Worm (Caenorhabditis elegans): ENCODE data around the gene idpp-13.

Gene idpp-13

ce11 chrIII:883595-883994 lies 33.2 kb downstream of the idpp-13 start:
- TF ChIP-seq M03D4.4 (tag; optimal IDR thresholded peaks at IDR 0.05): no peak
- no peak for TF ChIP-seq ztf-11 (tag; optimal IDR thresholded peaks at IDR 0.05)
- no peak for TF ChIP-seq drap-1 (GFP tag; optimal IDR thresholded peaks at IDR 0.05)
- no peak for TF ChIP-seq lin-13 (tag; optimal IDR thresholded peaks at IDR 0.05)
- TF ChIP-seq ces-1 (GFP tag; optimal IDR thresholded peaks at IDR 0.05): no peak
- TF ChIP-seq flh-1 (GFP tag; optimal IDR thresholded peaks at IDR 0.05): no peak
- no peak for TF ChIP-seq blmp-1 (tag; optimal IDR thresholded peaks at IDR 0.05)
- TF ChIP-seq pha-4 (tag; optimal IDR thresholded peaks at IDR 0.05): no peak
- no peak for TF ChIP-seq nhr-76 (tag; optimal IDR thresholded peaks at IDR 0.05)
- no peak for TF ChIP-seq cnd-1 (tag; optimal IDR thresholded peaks at IDR 0.05)
- TF ChIP-seq elt-1 (tag; optimal IDR thresholded peaks at IDR 0.05; ENCODE audit: borderline replicate concordance, insufficient read depth): no peak
- no peak for TF ChIP-seq nhr-237 (tag; optimal IDR thresholded peaks at IDR 0.05)
- TF ChIP-seq nhr-2 (tag; optimal IDR thresholded peaks at IDR 0.05): no peak
- no peak for TF ChIP-seq zip-8 (tag; optimal IDR thresholded peaks at IDR 0.05)
- TF ChIP-seq ceh-43 (GFP tag; optimal IDR thresholded peaks at IDR 0.05): no peak
- TF ChIP-seq sptf-1 (tag; optimal IDR thresholded peaks at IDR 0.05): no peak
- TF ChIP-seq nhr-28 (tag; optimal IDR thresholded peaks at IDR 0.05): no peak
- no peak for TF ChIP-seq unc-39 (tag; optimal IDR thresholded peaks at IDR 0.05)

ce11 chrIII:881460-881859 lies 35.3 kb downstream of the idpp-13 start:
- TF ChIP-seq lsy-2 (tag; optimal IDR thresholded peaks at IDR 0.05) (no peak), flh-1 (GFP tag; optimal IDR thresholded peaks at IDR 0.05) (no peak), elt-1 (tag; optimal IDR thresholded peaks at IDR 0.05; ENCODE audit: borderline replicate concordance, insufficient read depth) (no peak), zip-8 (tag; optimal IDR thresholded peaks at IDR 0.05) (no peak), bed-3 (GFP tag; optimal IDR thresholded peaks at IDR 0.05) (no peak), unc-62 (GFP tag; optimal IDR thresholded peaks at IDR 0.05) (no peak), snpc-4 (tag; optimal IDR thresholded peaks at IDR 0.05) (no peak), ceh-43 (GFP tag; optimal IDR thresholded peaks at IDR 0.05) (no peak), blmp-1 (tag; optimal IDR thresholded peaks at IDR 0.05) (no peak), ceh-83 (GFP tag; optimal IDR thresholded peaks at IDR 0.05) (no peak), hlh-1 (tag; optimal IDR thresholded peaks at IDR 0.05) (no peak), ces-1 (GFP tag; optimal IDR thresholded peaks at IDR 0.05) (no peak), nhr-237 (tag; optimal IDR thresholded peaks at IDR 0.05) (no peak), drap-1 (GFP tag; optimal IDR thresholded peaks at IDR 0.05) (no peak), unc-120 (tag; optimal IDR thresholded peaks at IDR 0.05; ENCODE audit: poor library complexity, severe bottlenecking) (no peak), lin-13 (tag; optimal IDR thresholded peaks at IDR 0.05) (no peak), M03D4.4 (tag; optimal IDR thresholded peaks at IDR 0.05) (no peak)

ce11 chrIII:880840-881239 lies 36.0 kb downstream of the idpp-13 start:
- TF ChIP-seq snpc-4 (tag; optimal IDR thresholded peaks at IDR 0.05) (no peak), mep-1 (tag; optimal IDR thresholded peaks at IDR 0.05) (no peak), ceh-43 (GFP tag; optimal IDR thresholded peaks at IDR 0.05) (no peak), elt-1 (tag; optimal IDR thresholded peaks at IDR 0.05; ENCODE audit: borderline replicate concordance, insufficient read depth) (no peak), mab-5 (tag; optimal IDR thresholded peaks at IDR 0.05) (no peak), hlh-1 (tag; optimal IDR thresholded peaks at IDR 0.05) (no peak), ceh-39 (tag; optimal IDR thresholded peaks at IDR 0.05) (no peak), blmp-1 (tag; optimal IDR thresholded peaks at IDR 0.05) (no peak), tbx-8 (GFP tag; optimal IDR thresholded peaks at IDR 0.05) (no peak), M03D4.4 (tag; optimal IDR thresholded peaks at IDR 0.05) (no peak), nhr-237 (tag; optimal IDR thresholded peaks at IDR 0.05) (no peak), ztf-11 (tag; optimal IDR thresholded peaks at IDR 0.05) (no peak), nhr-12 (tag; optimal IDR thresholded peaks at IDR 0.05) (no peak), lin-13 (tag; optimal IDR thresholded peaks at IDR 0.05) (no peak), lin-32 (GFP tag; optimal IDR thresholded peaks at IDR 0.05) (no peak)

- TF ChIP-seq nhr-2 (tag; optimal IDR thresholded peaks at IDR 0.05): no peak
- no peak for TF ChIP-seq mep-1 (tag; optimal IDR thresholded peaks at IDR 0.05)
- no peak for TF ChIP-seq unc-62 (GFP tag; optimal IDR thresholded peaks at IDR 0.05)
- no peak for TF ChIP-seq drap-1 (GFP tag; optimal IDR thresholded peaks at IDR 0.05)
- no peak for TF ChIP-seq nhr-76 (tag; optimal IDR thresholded peaks at IDR 0.05)
- TF ChIP-seq unc-39 (tag; optimal IDR thresholded peaks at IDR 0.05): no peak
- no peak for TF ChIP-seq lsy-2 (tag; optimal IDR thresholded peaks at IDR 0.05)
- no peak for TF ChIP-seq ces-1 (GFP tag; optimal IDR thresholded peaks at IDR 0.05)
- TF ChIP-seq blmp-1 (tag; optimal IDR thresholded peaks at IDR 0.05): no peak
These were observed 37.2 kb downstream of the idpp-13 start, which contains the start of the genes T24C4.5 and ucr-2.3 for ce11 chrIII:879634-880033. Gene T24C4.5 (minus strand): TSS chrIII:879734. Gene ucr-2.3 (plus strand): TSS chrIII:879860.

ce11 chrIII:873432-873831 lies 43.4 kb downstream of the idpp-13 start, which contains the start of gene clc-19:
Gene clc-19 (minus strand): TSS chrIII:873566.
- TF ChIP-seq snpc-4 (tag; optimal IDR thresholded peaks at IDR 0.05): no peak
- no peak for TF ChIP-seq sptf-1 (tag; optimal IDR thresholded peaks at IDR 0.05)
- TF ChIP-seq M03D4.4 (tag; optimal IDR thresholded peaks at IDR 0.05): no peak
- TF ChIP-seq ceh-83 (GFP tag; optimal IDR thresholded peaks at IDR 0.05): no peak
- TF ChIP-seq blmp-1 (tag; optimal IDR thresholded peaks at IDR 0.05): no peak
- TF ChIP-seq zip-8 (tag; optimal IDR thresholded peaks at IDR 0.05): no peak
